Fruit fly (Drosophila melanogaster) whole organism, embryonic: ENCODE measurements around the gene CG18213.

ENCODE experiments used
- ATbp ChIP-seq: fragments of 200-800 bp; sonication (Bioruptor generic); optimal IDR thresholded peaks from 2 replicates; lab custom pipeline; 2017; ENCODE audit warnings: missing biosample characterization, mild to moderate bottlenecking, missing genetic modification characterization, missing genetic modification reagents
- Atf-2 ChIP-seq: fragments of 200-800 bp; sonication (Bioruptor generic); optimal IDR thresholded peaks from 2 replicates; lab custom pipeline; 2016; ENCODE audit warnings: missing biosample characterization, missing genetic modification characterization
- BtbVII ChIP-seq: fragments of 200-800 bp; sonication (Bioruptor generic); optimal IDR thresholded peaks from 3 replicates; lab custom pipeline; 2017; ENCODE audit warnings: missing biosample characterization, mild to moderate bottlenecking, missing genetic modification characterization
- Bteb2 ChIP-seq: fragments of 200-800 bp; sonication (Bioruptor generic); optimal IDR thresholded peaks from 2 replicates; lab custom pipeline; 2016; ENCODE audit warnings: missing biosample characterization, missing genetic modification characterization
- CG11456 ChIP-seq: fragments of 200-800 bp; sonication (Bioruptor generic); IDR thresholded peaks from 3 replicates; pipeline ENCODE4 v1.3.6; 2022; ENCODE audit warnings: missing biosample characterization, missing genetic modification characterization
- CG12071 ChIP-seq: fragments of 200-800 bp; sonication (Bioruptor generic); optimal IDR thresholded peaks from 3 replicates; lab custom pipeline; 2018; ENCODE audit warnings: missing biosample characterization, mild to moderate bottlenecking, missing genetic modification characterization
- CG13424 ChIP-seq: fragments of 200-800 bp; sonication (Bioruptor generic); optimal IDR thresholded peaks from 2 replicates; lab custom pipeline; 2019; ENCODE audit warnings: missing biosample characterization, mild to moderate bottlenecking, missing genetic modification characterization, moderate library complexity
- CG15696 ChIP-seq: fragments of 200-800 bp; sonication (Bioruptor generic); optimal IDR thresholded peaks from 2 replicates; lab custom pipeline; 2019; ENCODE audit warnings: missing biosample characterization, mild to moderate bottlenecking, missing genetic modification characterization, moderate library complexity
- CG1603 ChIP-seq: fragments of 200-800 bp; sonication (Bioruptor generic); optimal IDR thresholded peaks from 2 replicates; lab custom pipeline; 2019; ENCODE audit warnings: missing biosample characterization, mild to moderate bottlenecking, missing genetic modification characterization, moderate library complexity
- CG1647 ChIP-seq: fragments of 200-800 bp; sonication (Bioruptor generic); optimal IDR thresholded peaks from 3 replicates; lab custom pipeline; 2016; ENCODE audit warnings: missing biosample characterization, missing genetic modification characterization
- CG1792 ChIP-seq: fragments of 200-800 bp; sonication (Bioruptor generic); optimal IDR thresholded peaks from 2 replicates; lab custom pipeline; 2016; ENCODE audit warnings: missing biosample characterization, missing genetic modification characterization
- CG18599 ChIP-seq: fragments of 200-800 bp; sonication (Bioruptor generic); optimal IDR thresholded peaks from 3 replicates; lab custom pipeline; 2017; ENCODE audit warnings: missing biosample characterization, missing genetic modification characterization, mild to moderate bottlenecking, moderate library complexity, missing genetic modification reagents
- CG2129 ChIP-seq: fragments of 200-800 bp; sonication (Bioruptor generic); IDR thresholded peaks from 2 replicates; pipeline ENCODE4 v1.3.6; 2022; ENCODE audit warnings: missing biosample characterization, missing genetic modification characterization; ENCODE audit not compliant: partially characterized antibody
- CG2199 ChIP-seq: fragments of 200-800 bp; sonication (Bioruptor generic); IDR thresholded peaks from 3 replicates; pipeline ENCODE4 v1.3.6; 2022; ENCODE audit warnings: missing biosample characterization, missing genetic modification characterization
- CG2712 ChIP-seq: fragments of 200-800 bp; optimal IDR thresholded peaks from 3 replicates; lab custom pipeline; 2019; ENCODE audit warnings: missing biosample characterization, mild to moderate bottlenecking, missing genetic modification characterization, moderate library complexity
- CG32532 ChIP-seq: fragments of 200-800 bp; sonication (Bioruptor generic); IDR thresholded peaks from 2 replicates; pipeline ENCODE4 v1.3.6; 2022; ENCODE audit warnings: missing biosample characterization, missing genetic modification characterization
- CG32767 ChIP-seq: fragments of 200-800 bp; sonication (Bioruptor generic); IDR thresholded peaks from 2 replicates; pipeline ENCODE4 v1.3.6; 2022; ENCODE audit warnings: missing biosample characterization, missing genetic modification characterization
- CG34376 ChIP-seq: fragments of 200-800 bp; sonication (Bioruptor generic); optimal IDR thresholded peaks from 2 replicates; lab custom pipeline; 2018; ENCODE audit warnings: missing biosample characterization, mild to moderate bottlenecking, missing genetic modification characterization
- CG4282 ChIP-seq: fragments of 200-800 bp; sonication (Bioruptor generic); optimal IDR thresholded peaks from 2 replicates; lab custom pipeline; 2016; ENCODE audit warnings: missing biosample characterization, missing genetic modification characterization
- CG9932 ChIP-seq: fragments of 200-800 bp; sonication (Bioruptor generic); IDR thresholded peaks from 2 replicates; pipeline ENCODE4 v1.3.6; 2022; ENCODE audit warnings: missing biosample characterization, missing genetic modification characterization
- Camta ChIP-seq: fragments of 200-800 bp; sonication (Bioruptor generic); optimal IDR thresholded peaks from 2 replicates; lab custom pipeline; 2016; ENCODE audit warnings: missing biosample characterization, missing genetic modification characterization
- Doc3 ChIP-seq: fragments of 200-800 bp; sonication (Bioruptor generic); IDR thresholded peaks from 3 replicates; pipeline ENCODE4 v1.3.6; 2022; ENCODE audit warnings: missing biosample characterization, missing genetic modification characterization; ENCODE audit not compliant: partially characterized antibody
- Hey ChIP-seq: fragments of 200-800 bp; sonication (Bioruptor generic); optimal IDR thresholded peaks from 3 replicates; lab custom pipeline; 2018; ENCODE audit warnings: missing biosample characterization, mild to moderate bottlenecking, missing genetic modification characterization
- HmgD ChIP-seq: fragments of 200-800 bp; sonication (Bioruptor generic); optimal IDR thresholded peaks from 3 replicates; lab custom pipeline; 2016; ENCODE audit warnings: missing biosample characterization, missing genetic modification characterization
- Mad ChIP-seq: fragments of 200-800 bp; sonication (Bioruptor generic); optimal IDR thresholded peaks from 2 replicates; lab custom pipeline; 2016; ENCODE audit warnings: missing biosample characterization, missing genetic modification characterization
- Med ChIP-seq: fragments of 200-800 bp; sonication (Bioruptor generic); peaks from one replicate; lab custom pipeline; 2016; ENCODE audit warnings: missing biosample characterization, missing genetic modification characterization, mild to moderate bottlenecking, inconsistent platforms, moderate library complexity
- Neu2 ChIP-seq: fragments of 200-800 bp; sonication (Bioruptor generic); optimal IDR thresholded peaks from 3 replicates; lab custom pipeline; 2016; ENCODE audit warnings: missing biosample characterization, missing genetic modification characterization, borderline replicate concordance
- Nf-YC ChIP-seq: fragments of 200-800 bp; optimal IDR thresholded peaks from 3 replicates; lab custom pipeline; 2019; ENCODE audit warnings: missing biosample characterization, mild to moderate bottlenecking, missing genetic modification characterization, moderate library complexity
- Oaz ChIP-seq: fragments of 200-800 bp; sonication (Bioruptor generic); IDR thresholded peaks from 2 replicates; pipeline ENCODE4 v1.3.6; 2022; ENCODE audit warnings: missing biosample characterization, missing genetic modification characterization
- PHDP ChIP-seq: fragments of 200-800 bp; sonication (Bioruptor generic); optimal IDR thresholded peaks from 3 replicates; lab custom pipeline; 2018; ENCODE audit warnings: missing biosample characterization, mild to moderate bottlenecking, missing genetic modification characterization, moderate library complexity
- Six4 ChIP-seq: fragments of 200-800 bp; sonication (Bioruptor generic); optimal IDR thresholded peaks from 2 replicates; lab custom pipeline; 2016; ENCODE audit warnings: missing biosample characterization, missing genetic modification characterization
- Stat92E ChIP-seq, 3 experiments: fragments of >200 bp in 2 of 3; fragments of 200-800 bp in 1 of 3; sonication (Bioruptor generic) in 1 of 3; optimal IDR thresholded peaks; 2 replicates each; lab custom pipeline; 2017 to 2019; ENCODE audit warnings: missing biosample characterization in 3 of 3, missing genetic modification characterization in 3 of 3, mild to moderate bottlenecking in 1 of 3, moderate library complexity in 1 of 3
- Tbp ChIP-seq: fragments of >200 bp; optimal IDR thresholded peaks from 2 replicates; lab custom pipeline; 2018; ENCODE audit warnings: missing biosample characterization, missing genetic modification characterization
- Trl ChIP-seq, 3 experiments: fragments of >200 bp in 2 of 3; fragments of 200-800 bp in 1 of 3; sonication (Bioruptor generic) in 1 of 3; optimal IDR thresholded peaks; 2 replicates in 1 of 3; 3 replicates in 2 of 3; lab custom pipeline; 2016 to 2017; ENCODE audit warnings: missing biosample characterization in 1 of 3, missing genetic modification characterization in 1 of 3
- Usf ChIP-seq: fragments of 200-800 bp; sonication (Bioruptor generic); optimal IDR thresholded peaks from 2 replicates; lab custom pipeline; 2017; ENCODE audit warnings: missing genotype, missing biosample characterization, missing genetic modification characterization
- ara ChIP-seq: fragments of 200-800 bp; sonication (Bioruptor generic); IDR thresholded peaks from 2 replicates; pipeline ENCODE4 v1.3.6; 2022; ENCODE audit warnings: missing biosample characterization, missing genetic modification characterization
- ems ChIP-seq: fragments of 200-800 bp; sonication (Bioruptor generic); optimal IDR thresholded peaks from 3 replicates; lab custom pipeline; 2016; ENCODE audit warnings: missing biosample characterization, missing genetic modification characterization
- jigr1 ChIP-seq: fragments of 200-800 bp; sonication (Bioruptor generic); IDR thresholded peaks from 3 replicates; pipeline ENCODE4 v1.3.6; 2022; ENCODE audit warnings: missing biosample characterization, missing genetic modification characterization
- knrl ChIP-seq: fragments of 200-800 bp; sonication (Bioruptor generic); IDR thresholded peaks from 3 replicates; pipeline ENCODE4 v1.3.6; 2022; ENCODE audit warnings: missing biosample characterization, missing genetic modification characterization; ENCODE audit not compliant: partially characterized antibody
- nau ChIP-seq: fragments of 200-800 bp; sonication (Bioruptor generic); optimal IDR thresholded peaks from 3 replicates; lab custom pipeline; 2017; ENCODE audit warnings: missing biosample characterization, mild to moderate bottlenecking, missing genetic modification characterization, missing genetic modification reagents
- nmo ChIP-seq: fragments of 200-800 bp; sonication (Bioruptor generic); optimal IDR thresholded peaks from 2 replicates; lab custom pipeline; 2018; ENCODE audit warnings: missing biosample characterization, mild to moderate bottlenecking, missing genetic modification characterization, moderate library complexity
- oc ChIP-seq: fragments of 200-800 bp; sonication (Bioruptor generic); optimal IDR thresholded peaks from 2 replicates; lab custom pipeline; 2018; ENCODE audit warnings: missing biosample characterization, mild to moderate bottlenecking, missing genetic modification characterization, moderate library complexity
- run ChIP-seq: fragments of 200-800 bp; sonication (Bioruptor generic); optimal IDR thresholded peaks from 3 replicates; lab custom pipeline; 2018; ENCODE audit warnings: missing biosample characterization, mild to moderate bottlenecking, missing genetic modification characterization
- sna ChIP-seq: fragments of 200-800 bp; sonication (Bioruptor generic); IDR thresholded peaks from 2 replicates; pipeline ENCODE4 v1.3.6; 2022; ENCODE audit warnings: missing biosample characterization, missing genetic modification characterization; ENCODE audit not compliant: partially characterized antibody
- trem ChIP-seq: fragments of 200-800 bp; optimal IDR thresholded peaks from 3 replicates; lab custom pipeline; 2019; ENCODE audit warnings: missing biosample characterization, mild to moderate bottlenecking, missing genetic modification characterization, moderate library complexity
- unc-4 ChIP-seq: fragments of 200-800 bp; sonication (Bioruptor generic); IDR thresholded peaks from 2 replicates; pipeline ENCODE4 v1.3.6; 2022; ENCODE audit warnings: missing biosample characterization, missing genetic modification characterization; ENCODE audit not compliant: partially characterized antibody
- zfh1 ChIP-seq: fragments of 200-800 bp; sonication (Bioruptor generic); IDR thresholded peaks from 3 replicates; pipeline ENCODE4 v1.3.6; 2022; ENCODE audit warnings: missing biosample characterization, missing genetic modification characterization

Gene CG18213

dm6 chr3R:17002218-17003110 lies 37.5 kb downstream of the CG18213 start, which contains the start of the genes Sf3a1 and Irc (continued):
- no peak for TF ChIP-seq jigr1 (GFP tag; lab: Robert Waterston, UW)
- no peak for TF ChIP-seq Six4 (GFP tag; lab: Kevin White, UChicago)
- 0 out of 3 replicates have a peak, but pooled peaks have one; percentile 17 for TF ChIP-seq CG11456
- peak; percentile 6 for TF ChIP-seq CG13424 (tag; lab: Kevin White, UChicago)
- TF ChIP-seq Tbp (GFP tag; lab: Kevin White, UChicago) = no peak
- TF ChIP-seq CG1603 (tag; lab: Kevin White, UChicago) = peak; percentile 81
- peak; percentile 49 for TF ChIP-seq ems (GFP tag; lab: Kevin White, UChicago)
- TF ChIP-seq ara = no peak
- no peak for TF ChIP-seq ATbp (GFP tag; lab: Kevin White, UChicago)
- TF ChIP-seq CG1792 (GFP tag; lab: Kevin White, UChicago) = no peak
- TF ChIP-seq knrl (GFP tag; lab: Robert Waterston, UW) = peak; percentile 95
- TF ChIP-seq Bteb2 = no peak
- TF ChIP-seq sna = peak; percentile 89
- no peak for TF ChIP-seq Oaz (GFP tag; lab: Robert Waterston, UW)
- TF ChIP-seq CG15696 (tag; lab: Kevin White, UChicago) = no peak
- no peak for TF ChIP-seq run (tag; lab: Kevin White, UChicago)
- peak; percentile 46 for TF ChIP-seq CG32532
- no peak for TF ChIP-seq CG32767 (GFP tag; lab: Robert Waterston, UW)
- peak; percentile 90 for TF ChIP-seq Med (GFP tag; lab: Kevin White, UChicago)
- TF ChIP-seq nau (GFP tag; lab: Kevin White, UChicago) = no peak
- TF ChIP-seq Stat92E (GFP tag; optimal IDR thresholded peaks at IDR 0.05; lab: Kevin White, UChicago) = peak in 1 of 3 experiments; percentile 68
- no peak for TF ChIP-seq Trl (optimal IDR thresholded peaks at IDR 0.05; lab: Kevin White, UChicago)
- TF ChIP-seq Trl (GFP tag; optimal IDR thresholded peaks at IDR 0.05; lab: Kevin White, UChicago) = peak; percentile 45
- no peak for TF ChIP-seq Atf-2
- peak; percentile 22 for TF ChIP-seq Nf-YC (tag; lab: Kevin White, UChicago)
- peak; percentile 11 for TF ChIP-seq CG1647
- TF ChIP-seq zfh1 (GFP tag; lab: Robert Waterston, UW) = no peak
- peak; percentile 20 for TF ChIP-seq Mad (GFP tag; lab: Kevin White, UChicago)
- no peak for TF ChIP-seq Neu2 (GFP tag; lab: Kevin White, UChicago)
- no peak for TF ChIP-seq CG12071 (GFP tag; lab: Kevin White, UChicago)
- TF ChIP-seq CG34376 = peak; percentile 91
- peak; percentile 93 for TF ChIP-seq Doc3
- peak; percentile 21 for TF ChIP-seq CG4282
- peak; percentile 96 for TF ChIP-seq unc-4 (GFP tag; lab: Robert Waterston, UW)
- peak; percentile 75 for TF ChIP-seq trem
- TF ChIP-seq CG2199 (GFP tag; lab: Robert Waterston, UW) = peak; percentile 71; the same call in 1 of the 3 replicates
- TF ChIP-seq nmo (GFP tag; lab: Kevin White, UChicago) = peak; percentile 56
- peak; percentile 70 for TF ChIP-seq oc (tag; lab: Kevin White, UChicago)
- no peak for TF ChIP-seq Hey (tag; lab: Kevin White, UChicago)
- TF ChIP-seq CG18599 = no peak
- peak; percentile 0 for TF ChIP-seq BtbVII
- TF ChIP-seq PHDP (tag; lab: Kevin White, UChicago) = peak; percentile 5
- peak; percentile 86 for TF ChIP-seq CG2129 (GFP tag; lab: Robert Waterston, UW)
- peak; percentile 51 for TF ChIP-seq CG2712
- no peak for TF ChIP-seq Usf (GFP tag; lab: Kevin White, UChicago)
- TF ChIP-seq CG9932 = peak; percentile 75
- TF ChIP-seq Camta = peak; percentile 25
- peak; percentile 87 for TF ChIP-seq HmgD (GFP tag; lab: Kevin White, UChicago)
